Fruit fly (Drosophila melanogaster) whole organism, wandering third instar larva: Measurements from ENCODE around the gene cpo.

ENCODE experiments used
- Abd-B ChIP-seq: fragments of >200 bp; optimal IDR thresholded peaks from 2 replicates; lab custom pipeline; 2017; ENCODE audit warnings: missing biosample characterization, missing genetic modification characterization
- CG32264 ChIP-seq: fragments of 200-800 bp; sonication (Bioruptor generic); optimal IDR thresholded peaks from 2 replicates; lab custom pipeline; 2016; ENCODE audit warnings: missing biosample characterization, missing genetic modification characterization
- CG9705 ChIP-seq: fragments of 200-800 bp; sonication (Bioruptor generic); optimal IDR thresholded peaks from 2 replicates; lab custom pipeline; 2018; ENCODE audit warnings: missing biosample characterization, mild to moderate bottlenecking, missing genetic modification characterization
- CrebA ChIP-seq: fragments of 200-800 bp; sonication (Bioruptor generic); optimal IDR thresholded peaks from 2 replicates; lab custom pipeline; 2016; ENCODE audit warnings: missing biosample characterization, mild to moderate bottlenecking, missing genetic modification characterization, borderline replicate concordance
- Dfd ChIP-seq: fragments of >200 bp; optimal IDR thresholded peaks from 2 replicates; lab custom pipeline; 2017; ENCODE audit warnings: missing biosample characterization, missing genetic modification characterization
- Dif ChIP-seq: fragments of 200-275, 200-300 bp; sonication (Bioruptor generic); optimal IDR thresholded peaks from 2 replicates; lab custom pipeline; 2018; ENCODE audit warnings: missing biosample characterization, missing genetic modification characterization; ENCODE audit not compliant: partially characterized antibody
- HLH106 ChIP-seq: fragments of 200-800 bp; optimal IDR thresholded peaks from 3 replicates; lab custom pipeline; 2019; ENCODE audit warnings: missing biosample characterization, mild to moderate bottlenecking, missing genetic modification characterization, moderate library complexity
- Hnf4 ChIP-seq: fragments of 200-800 bp; sonication (Bioruptor generic); optimal IDR thresholded peaks from 2 replicates; lab custom pipeline; 2016; ENCODE audit warnings: missing biosample characterization, mild to moderate bottlenecking, missing genetic modification characterization
- Hr78 ChIP-seq: fragments of >200 bp; optimal IDR thresholded peaks from 2 replicates; lab custom pipeline; 2017; ENCODE audit warnings: missing biosample characterization, missing genetic modification characterization
- Hr83 ChIP-seq: fragments of 200-300 bp; sonication (Bioruptor generic); optimal IDR thresholded peaks from 2 replicates; lab custom pipeline; 2016; ENCODE audit warnings: missing biosample characterization, mild to moderate bottlenecking, missing genetic modification characterization, moderate library complexity; ENCODE audit not compliant: poor library complexity, severe bottlenecking
- Mio ChIP-seq: sonication (Bioruptor generic); optimal IDR thresholded peaks from 2 replicates; lab custom pipeline; 2016; ENCODE audit warnings: missing biosample characterization, missing genetic modification characterization
- Myc ChIP-seq: fragments of >200 bp; optimal IDR thresholded peaks from 2 replicates; lab custom pipeline; 2017
- N ChIP-seq: fragments of >200 bp; optimal IDR thresholded peaks from 2 replicates; lab custom pipeline; 2018; ENCODE audit warnings: missing biosample characterization, missing external identifiers, missing genetic modification characterization
- OdsH ChIP-seq: fragments of 200-800 bp; sonication (Bioruptor generic); optimal IDR thresholded peaks from 2 replicates; lab custom pipeline; 2016; ENCODE audit warnings: missing biosample characterization, mild to moderate bottlenecking, missing genetic modification characterization
- Rel ChIP-seq, 2 experiments: fragments of 200-800 bp; sonication (Bioruptor generic) in 1 of 2; optimal IDR thresholded peaks; 2 replicates in 1 of 2; 3 replicates in 1 of 2; lab custom pipeline; 2016 to 2019; ENCODE audit warnings: mild to moderate bottlenecking in 2 of 2, missing biosample characterization in 2 of 2, missing genetic modification characterization in 2 of 2, moderate library complexity in 1 of 2
- Sp1 ChIP-seq: fragments of 200-800 bp; sonication (Bioruptor generic); optimal IDR thresholded peaks from 3 replicates; lab custom pipeline; 2019; ENCODE audit warnings: missing biosample characterization, mild to moderate bottlenecking, missing genetic modification characterization, moderate library complexity
- Vsx2 ChIP-seq: fragments of 200-300, 225-300 bp; sonication (Bioruptor generic); optimal IDR thresholded peaks from 2 replicates; lab custom pipeline; 2018; ENCODE audit warnings: missing biosample characterization, missing genetic modification characterization; ENCODE audit not compliant: partially characterized antibody
- br ChIP-seq: fragments of 200-800 bp; sonication (Bioruptor generic); optimal IDR thresholded peaks from 2 replicates; lab custom pipeline; 2016; ENCODE audit warnings: missing biosample characterization, missing genetic modification characterization
- brk ChIP-seq: fragments of 200-800 bp; sonication (Bioruptor generic); optimal IDR thresholded peaks from 2 replicates; lab custom pipeline; 2016; ENCODE audit warnings: missing biosample characterization, mild to moderate bottlenecking, missing genetic modification characterization
- dl ChIP-seq, 2 experiments: fragments of 175-275, 200-275 bp in 1 of 2; fragments of 200-275 bp in 1 of 2; sonication (Bioruptor generic); optimal IDR thresholded peaks; lab custom pipeline; 2018; ENCODE audit warnings: mild to moderate bottlenecking in 2 of 2, missing biosample characterization in 2 of 2, missing genetic modification characterization in 2 of 2, moderate library complexity in 2 of 2; ENCODE audit not compliant: partially characterized antibody in 2 of 2, insufficient read depth in 1 of 2
- dmrt93B ChIP-seq: fragments of 200-800 bp; sonication (Bioruptor generic); optimal IDR thresholded peaks from 2 replicates; lab custom pipeline; 2018; ENCODE audit warnings: missing biosample characterization, mild to moderate bottlenecking, missing genetic modification characterization
- dsf ChIP-seq: sonication (Bioruptor generic); optimal IDR thresholded peaks from 2 replicates; lab custom pipeline; 2016; ENCODE audit warnings: missing biosample characterization, missing genetic modification characterization, borderline replicate concordance
- ey ChIP-seq: fragments of 200-800 bp; sonication (Bioruptor generic); optimal IDR thresholded peaks from 2 replicates; lab custom pipeline; 2016; ENCODE audit warnings: missing biosample characterization, missing genetic modification characterization
- foxo ChIP-seq, 2 experiments: fragments of 200-800 bp; sonication (Bioruptor generic); optimal IDR thresholded peaks; 2 replicates in 1 of 2; 3 replicates in 1 of 2; lab custom pipeline; 2016 to 2017; ENCODE audit warnings: missing biosample characterization in 2 of 2, missing genetic modification characterization in 2 of 2
- fru ChIP-seq: fragments of 200-800 bp; sonication (Bioruptor generic); optimal IDR thresholded peaks from 3 replicates; lab custom pipeline; 2016; ENCODE audit warnings: missing biosample characterization, mild to moderate bottlenecking, missing genetic modification characterization
- h ChIP-seq: fragments of 200-800 bp; sonication (Bioruptor generic); optimal IDR thresholded peaks from 3 replicates; lab custom pipeline; 2016; ENCODE audit warnings: missing biosample characterization, mild to moderate bottlenecking, missing genetic modification characterization
- jim ChIP-seq: fragments of 175-275, 200-325 bp; sonication (Bioruptor generic); optimal IDR thresholded peaks from 2 replicates; lab custom pipeline; 2016; ENCODE audit warnings: missing biosample characterization, mild to moderate bottlenecking, missing genetic modification characterization
- lola ChIP-seq: fragments of >200 bp; optimal IDR thresholded peaks from 2 replicates; lab custom pipeline; 2017; ENCODE audit warnings: missing biosample characterization, missing genetic modification characterization
- psq ChIP-seq: fragments of 200-800 bp; sonication (Bioruptor generic); optimal IDR thresholded peaks from 3 replicates; lab custom pipeline; 2017; ENCODE audit warnings: missing biosample characterization, mild to moderate bottlenecking, missing genetic modification characterization, moderate library complexity
- rgr ChIP-seq: fragments of 200-800 bp; sonication (Bioruptor generic); optimal IDR thresholded peaks from 3 replicates; lab custom pipeline; 2016; ENCODE audit warnings: missing biosample characterization, mild to moderate bottlenecking, missing genetic modification characterization
- sage ChIP-seq: fragments of 200-800 bp; sonication (Bioruptor generic); optimal IDR thresholded peaks from 2 replicates; lab custom pipeline; 2016; ENCODE audit warnings: missing biosample characterization, mild to moderate bottlenecking, missing genetic modification characterization
- sv ChIP-seq: fragments of 200-800 bp; sonication (Bioruptor generic); optimal IDR thresholded peaks from 3 replicates; lab custom pipeline; 2016; ENCODE audit warnings: missing biosample characterization, missing genetic modification characterization
- tai ChIP-seq: sonication (Bioruptor generic); optimal IDR thresholded peaks from 2 replicates; lab custom pipeline; 2016; ENCODE audit warnings: missing biosample characterization, missing genetic modification characterization
- usp ChIP-seq: fragments of >200 bp; optimal IDR thresholded peaks from 2 replicates; lab custom pipeline; 2017; ENCODE audit warnings: missing biosample characterization, missing genetic modification characterization
- woc ChIP-seq: sonication (Bioruptor generic); optimal IDR thresholded peaks from 2 replicates; lab custom pipeline; 2016; ENCODE audit warnings: missing biosample characterization, mild to moderate bottlenecking, missing genetic modification characterization

cpo gene

dm6 chr3R:18006483-18006882 lies 86.9 kb downstream of the cpo start:
- no peak for TF ChIP-seq rgr (GFP tag; lab: Kevin White, UChicago)
- TF ChIP-seq CrebA (GFP tag; lab: Kevin White, UChicago) = no peak
- peak; percentile 46 for TF ChIP-seq Dfd
- TF ChIP-seq dmrt93B (GFP tag; lab: Kevin White, UChicago) = no peak
- no peak for TF ChIP-seq Dif (GFP tag; lab: Kevin White, UChicago)
- no peak for TF ChIP-seq Myc

DNA sequence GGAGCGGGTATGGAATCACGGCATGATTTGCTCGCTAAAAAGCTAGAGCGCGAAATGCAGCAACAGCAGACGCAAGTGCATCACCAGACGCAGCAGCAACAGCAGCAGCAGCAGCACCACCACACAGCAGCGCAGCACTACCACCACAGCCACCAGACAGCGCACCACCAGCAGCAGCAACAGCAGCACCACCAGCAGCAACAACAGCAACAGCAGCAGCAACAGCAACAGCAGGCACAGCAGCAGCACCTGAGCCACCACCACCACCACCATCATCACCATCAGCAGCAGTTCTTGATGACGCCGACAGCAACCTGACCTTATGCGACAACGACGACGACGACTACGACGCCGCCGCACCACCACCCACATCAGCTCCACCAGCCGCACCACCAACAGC lies 93.5 kb downstream of the cpo start:
- TF ChIP-seq woc (GFP tag; lab: Kevin White, UChicago) (no peak), dsf (GFP tag; lab: Kevin White, UChicago) (no peak), Dfd (peak; percentile 97)
- TF ChIP-seq, all 38 proteins: peak for 1

DNA sequence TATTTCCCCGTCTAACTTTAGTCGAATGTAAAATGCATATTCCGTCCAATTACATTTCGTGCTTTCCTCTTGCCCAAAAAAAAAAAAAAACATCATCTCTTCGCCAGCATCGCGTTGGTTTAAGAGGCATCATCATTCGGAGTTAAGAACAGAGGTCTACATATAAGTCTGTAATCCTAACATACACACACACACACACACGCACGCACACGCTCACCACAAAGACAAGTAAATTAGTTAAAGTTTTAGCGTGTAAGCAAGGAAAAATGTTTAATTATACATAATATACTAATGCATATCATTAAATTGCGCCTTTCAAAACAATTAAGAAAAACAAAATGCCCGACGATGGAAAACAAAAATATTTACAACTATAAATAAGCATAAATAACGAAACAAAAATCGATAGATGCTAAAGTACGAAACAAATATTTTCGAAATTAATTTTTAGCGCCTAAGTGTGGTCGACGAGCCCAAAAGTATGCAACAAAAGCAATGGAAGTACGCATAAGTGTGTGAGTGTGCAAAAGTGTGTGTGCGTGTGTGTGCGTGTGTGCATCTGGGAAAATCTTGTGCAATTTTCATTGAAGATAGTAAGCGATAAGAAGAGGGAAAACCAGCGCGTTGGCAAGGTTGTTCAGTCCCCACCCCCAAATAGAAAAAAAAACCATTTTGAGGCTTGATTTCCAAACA lies 96.2 kb downstream of the cpo start:
- TF ChIP-seq tai (no peak), Dfd (peak; percentile 25)

dm6 chr3R:18018828-18019461 lies 99.3 kb downstream of the cpo start, which contains the start of gene DNaseII:
TSS of gene DNaseII (plus strand) at chr3R:18019375.
- no peak for TF ChIP-seq dl (GFP tag; optimal IDR thresholded peaks at IDR 0.05; lab: Kevin White, UChicago; ENCODE audit: insufficient read depth in 1 of 2, partially characterized antibody in 2 of 2)
- peak; percentile 25 for TF ChIP-seq Hnf4 (GFP tag; lab: Kevin White, UChicago)
- peak; percentile 79 for TF ChIP-seq rgr (GFP tag; lab: Kevin White, UChicago)
- peak; percentile 51 for TF ChIP-seq psq (GFP tag; lab: Kevin White, UChicago)
- peak in 1 of 2 experiments; percentile 71 for TF ChIP-seq foxo (GFP tag; optimal IDR thresholded peaks at IDR 0.05; lab: Kevin White, UChicago)
- TF ChIP-seq N (GFP tag; lab: Kevin White, UChicago) = no peak
- no peak for TF ChIP-seq usp (GFP tag; lab: Kevin White, UChicago)
- TF ChIP-seq brk = peak; percentile 20
- TF ChIP-seq Sp1 (GFP tag; lab: Kevin White, UChicago) = peak; percentile 43
- peak; percentile 60 for TF ChIP-seq ey (GFP tag; lab: Kevin White, UChicago)
- peak; percentile 8 for TF ChIP-seq sv (GFP tag; lab: Kevin White, UChicago)
- peak; percentile 62 for TF ChIP-seq h
- TF ChIP-seq tai = peak; percentile 6
- TF ChIP-seq HLH106 (tag; lab: Kevin White, UChicago) = peak; percentile 43
- TF ChIP-seq fru (GFP tag; lab: Kevin White, UChicago) = peak; percentile 59
- no peak for TF ChIP-seq Hr83 (GFP tag; lab: Kevin White, UChicago)
- TF ChIP-seq CrebA (GFP tag; lab: Kevin White, UChicago) = no peak
- peak; percentile 65 for TF ChIP-seq OdsH (GFP tag; lab: Kevin White, UChicago)
- TF ChIP-seq jim (GFP tag; lab: Kevin White, UChicago) = no peak
- no peak for TF ChIP-seq Abd-B (GFP tag; lab: Kevin White, UChicago)
- peak; percentile 77 for TF ChIP-seq br (GFP tag; lab: Kevin White, UChicago)
- TF ChIP-seq Rel (GFP tag; optimal IDR thresholded peaks at IDR 0.05; lab: Kevin White, UChicago) = no peak
- no peak for TF ChIP-seq Rel (tag; optimal IDR thresholded peaks at IDR 0.05; lab: Kevin White, UChicago)
- TF ChIP-seq Myc = no peak

dm6 chr3R:18021261-18021679 lies 101.6 kb downstream of the cpo start, which contains the start of gene CG7785:
TSS of gene CG7785 (plus strand) at chr3R:18021600.
- TF ChIP-seq N (GFP tag; lab: Kevin White, UChicago) = no peak
- TF ChIP-seq dsf (GFP tag; lab: Kevin White, UChicago) = no peak
- TF ChIP-seq Abd-B (GFP tag; lab: Kevin White, UChicago) = no peak
- TF ChIP-seq CrebA (GFP tag; lab: Kevin White, UChicago) = no peak
- TF ChIP-seq Sp1 (GFP tag; lab: Kevin White, UChicago) = peak; percentile 3
- peak; percentile 54 for TF ChIP-seq Myc
- TF ChIP-seq woc (GFP tag; lab: Kevin White, UChicago) = no peak
- TF ChIP-seq Vsx2 (GFP tag; lab: Kevin White, UChicago) = no peak
- TF ChIP-seq CG32264 = no peak
- no peak for TF ChIP-seq Hr83 (GFP tag; lab: Kevin White, UChicago)
- TF ChIP-seq Dfd = no peak
- no peak for TF ChIP-seq Rel (GFP tag; optimal IDR thresholded peaks at IDR 0.05; lab: Kevin White, UChicago)
- no peak for TF ChIP-seq Rel (tag; optimal IDR thresholded peaks at IDR 0.05; lab: Kevin White, UChicago)
- TF ChIP-seq Hr78 (GFP tag; lab: Kevin White, UChicago) = no peak
- TF ChIP-seq OdsH (GFP tag; lab: Kevin White, UChicago) = peak; percentile 25
- no peak for TF ChIP-seq Mio (GFP tag; lab: Kevin White, UChicago)
- TF ChIP-seq brk = no peak
- peak; percentile 20 for TF ChIP-seq Hnf4 (GFP tag; lab: Kevin White, UChicago)
- TF ChIP-seq rgr (GFP tag; lab: Kevin White, UChicago) = peak; percentile 53
- TF ChIP-seq CG9705 (GFP tag; lab: Kevin White, UChicago) = no peak
- TF ChIP-seq Dif (GFP tag; lab: Kevin White, UChicago) = no peak
- TF ChIP-seq jim (GFP tag; lab: Kevin White, UChicago) = no peak
- TF ChIP-seq br (GFP tag; lab: Kevin White, UChicago) = peak; percentile 34
- TF ChIP-seq sage (GFP tag; lab: Kevin White, UChicago) = no peak
- TF ChIP-seq dl (GFP tag; optimal IDR thresholded peaks at IDR 0.05; lab: Kevin White, UChicago; ENCODE audit: insufficient read depth in 1 of 2, partially characterized antibody in 2 of 2) = no peak
- TF ChIP-seq foxo (GFP tag; optimal IDR thresholded peaks at IDR 0.05; lab: Kevin White, UChicago) = peak in 1 of 2 experiments; percentile 57
- TF ChIP-seq lola (GFP tag; lab: Kevin White, UChicago) = no peak
